Fruit fly (Drosophila melanogaster): ENCODE data around the gene ppk27.

Gene ppk27

dm6 chr3L:3755713-3756112 lies 712 bp upstream of the ppk27 start (continued):
- TF ChIP-seq zf30C (GFP tag; optimal IDR thresholded peaks at IDR 0.05) (no peak), CG18262 (tag; optimal IDR thresholded peaks at IDR 0.05) (no peak), CG4730 (GFP tag; IDR thresholded peaks at IDR 0.05) (no peak), CG17186 (GFP tag; optimal IDR thresholded peaks at IDR 0.05) (no peak), Antp (GFP tag; optimal IDR thresholded peaks at IDR 0.05) (no peak), HLH3B (GFP tag; IDR thresholded peaks at IDR 0.05) (no peak), CG18476 (GFP tag; optimal IDR thresholded peaks at IDR 0.05) (no peak), wek (GFP tag; optimal IDR thresholded peaks at IDR 0.05) (peak; percentile 10), caup (GFP tag; optimal IDR thresholded peaks at IDR 0.05; ENCODE audit: severe bottlenecking) (peak; percentile 52), Fer1 (GFP tag; optimal IDR thresholded peaks at IDR 0.05) (peak; percentile 35), BtbVII (GFP tag; optimal IDR thresholded peaks at IDR 0.05) (peak; percentile 47), Ada2b (GFP tag; IDR thresholded peaks at IDR 0.05) (no peak), CG6254 (GFP tag; optimal IDR thresholded peaks at IDR 0.05) (no peak), sima (GFP tag; optimal IDR thresholded peaks at IDR 0.05) (no peak), CG6272 (GFP tag; IDR thresholded peaks at IDR 0.05) (no peak), twi (tag; optimal IDR thresholded peaks at IDR 0.05) (no peak), NfI (GFP tag; optimal IDR thresholded peaks at IDR 0.05) (no peak), dmrt99B (tag; optimal IDR thresholded peaks at IDR 0.05) (peak; percentile 13), salm (tag; optimal IDR thresholded peaks at IDR 0.05) (no peak), p53 (GFP tag; optimal IDR thresholded peaks at IDR 0.05) (no peak), unpg (GFP tag; optimal IDR thresholded peaks at IDR 0.05) (no peak), CG9215 (GFP tag; IDR thresholded peaks at IDR 0.05) (no peak), Hmr (GFP tag; optimal IDR thresholded peaks at IDR 0.05) (peak; percentile 18), CG12219 (GFP tag; optimal IDR thresholded peaks at IDR 0.05) (no peak), Lim3 (GFP tag; IDR thresholded peaks at IDR 0.05) (no peak), CG8281 (tag; optimal IDR thresholded peaks at IDR 0.05) (no peak), Lhr (GFP tag; optimal IDR thresholded peaks at IDR 0.05) (no peak), CG11695 (GFP tag; IDR thresholded peaks at IDR 0.05) (no peak), HLH4C (GFP tag; IDR thresholded peaks at IDR 0.05; ENCODE audit: partially characterized antibody) (no peak), gcm (GFP tag; optimal IDR thresholded peaks at IDR 0.05) (no peak), inv (GFP tag; IDR thresholded peaks at IDR 0.05; ENCODE audit: partially characterized antibody) (no peak), Hr51 (GFP tag; optimal IDR thresholded peaks at IDR 0.05) (no peak), chinmo (GFP tag; IDR thresholded peaks at IDR 0.05; ENCODE audit: partially characterized antibody) (0 out of 4 replicates have a peak, but pooled peaks have one; percentile 28), nmo (GFP tag; optimal IDR thresholded peaks at IDR 0.05) (no peak), abd-A (tag; optimal IDR thresholded peaks at IDR 0.05) (peak; percentile 33), CG2116 (GFP tag; optimal IDR thresholded peaks at IDR 0.05) (no peak), CG12659 (GFP tag; optimal IDR thresholded peaks at IDR 0.05) (no peak), sisA (GFP tag; IDR thresholded peaks at IDR 0.05) (no peak), nerfin-2 (GFP tag; IDR thresholded peaks at IDR 0.05; ENCODE audit: partially characterized antibody) (no peak), CG7786 (GFP tag; optimal IDR thresholded peaks at IDR 0.05) (no peak), CG2129 (GFP tag; IDR thresholded peaks at IDR 0.05; ENCODE audit: partially characterized antibody) (no peak), Hey (tag; optimal IDR thresholded peaks at IDR 0.05) (no peak), CG9932 (GFP tag; IDR thresholded peaks at IDR 0.05) (no peak), CG4360 (GFP tag; IDR thresholded peaks at IDR 0.05) (no peak), Dip2 (GFP tag; IDR thresholded peaks at IDR 0.05) (no peak), CG4707 (GFP tag; optimal IDR thresholded peaks at IDR 0.05) (peak; percentile 17), CG15073 (GFP tag; optimal IDR thresholded peaks at IDR 0.05) (no peak), pb (GFP tag; optimal IDR thresholded peaks at IDR 0.05) (no peak), sim (GFP tag; IDR thresholded peaks at IDR 0.05) (no peak), Sry-β (GFP tag; optimal IDR thresholded peaks at IDR 0.05) (no peak)
